Worm (Caenorhabditis elegans) whole organism, mixed stage, embryonic: ENCODE data around the gene T10H10.2.

Experiments used
- M03D4.4 ChIP-seq: sonication (generic microtip); optimal IDR thresholded peaks from 2 replicates; lab custom pipeline; 2017; ENCODE audit warnings: mild to moderate bottlenecking, missing genetic modification characterization, missing compliant biosample characterization
- bed-3 ChIP-seq: fragments of 200-800 bp; sonication (Bioruptor generic); optimal IDR thresholded peaks from 3 replicates; lab custom pipeline; 2018; ENCODE audit warnings: mild to moderate bottlenecking, missing genetic modification characterization, moderate library complexity, missing compliant biosample characterization
- blmp-1 ChIP-seq: fragments of 150-350 bp; optimal IDR thresholded peaks from 2 replicates; lab custom pipeline; 2014; ENCODE audit warnings: missing biosample characterization, missing genetic modification characterization
- ceh-39 ChIP-seq: fragments of 150-350 bp; optimal IDR thresholded peaks from 2 replicates; lab custom pipeline; 2014; ENCODE audit warnings: missing biosample characterization, missing genetic modification characterization
- ceh-43 ChIP-seq: fragments of 200-800 bp; sonication (Bioruptor generic); optimal IDR thresholded peaks from 2 replicates; lab custom pipeline; 2018; ENCODE audit warnings: mild to moderate bottlenecking, missing genetic modification characterization, moderate library complexity, missing compliant biosample characterization
- ces-1 ChIP-seq: fragments of 150-350 bp; optimal IDR thresholded peaks from 2 replicates; lab custom pipeline; 2014; ENCODE audit warnings: missing biosample characterization, missing genetic modification reagents, missing genetic modification characterization
- cnd-1 ChIP-seq: fragments of 200-800 bp; sonication (Bioruptor generic); optimal IDR thresholded peaks from 2 replicates; lab custom pipeline; 2018; ENCODE audit warnings: mild to moderate bottlenecking, missing genetic modification characterization, missing compliant biosample characterization
- drap-1 ChIP-seq: fragments of 200-800 bp; sonication (Bioruptor generic); optimal IDR thresholded peaks from 3 replicates; lab custom pipeline; 2018; ENCODE audit warnings: mild to moderate bottlenecking, missing genetic modification characterization, missing compliant biosample characterization
- elt-1 ChIP-seq: sonication (generic microtip); optimal IDR thresholded peaks from 2 replicates; lab custom pipeline; 2017; ENCODE audit warnings: missing genetic modification characterization, mild to moderate bottlenecking, missing compliant biosample characterization, antibody characterized with exemption, moderate library complexity, borderline replicate concordance; ENCODE audit not compliant: insufficient read depth
- elt-3 ChIP-seq: fragments of 150-350 bp; optimal IDR thresholded peaks from 2 replicates; lab custom pipeline; 2014; ENCODE audit warnings: missing biosample characterization, missing genetic modification characterization
- flh-1 ChIP-seq: fragments of 200-800 bp; sonication (Bioruptor generic); optimal IDR thresholded peaks from 2 replicates; lab custom pipeline; 2018; ENCODE audit warnings: mild to moderate bottlenecking, missing genetic modification characterization, moderate library complexity, missing compliant biosample characterization
- ham-2 ChIP-seq: fragments of 200-800 bp; sonication (Bioruptor generic); optimal IDR thresholded peaks from 2 replicates; lab custom pipeline; 2018; ENCODE audit warnings: mild to moderate bottlenecking, missing genetic modification characterization, missing compliant biosample characterization
- hlh-1 ChIP-seq: fragments of 150-350 bp; optimal IDR thresholded peaks from 2 replicates; lab custom pipeline; 2014; ENCODE audit warnings: missing biosample characterization, missing genetic modification reagents, missing genetic modification characterization
- lin-13 ChIP-seq: fragments of 150-350 bp; optimal IDR thresholded peaks from 2 replicates; lab custom pipeline; 2014; ENCODE audit warnings: missing biosample characterization, missing genetic modification characterization
- lin-32 ChIP-seq: fragments of 200-800 bp; sonication (Bioruptor generic); optimal IDR thresholded peaks from 2 replicates; lab custom pipeline; 2018; ENCODE audit warnings: mild to moderate bottlenecking, missing genetic modification characterization, missing compliant biosample characterization
- lsy-2 ChIP-seq: fragments of 150-350 bp; optimal IDR thresholded peaks from 2 replicates; lab custom pipeline; 2014; ENCODE audit warnings: missing biosample characterization, missing genetic modification characterization
- mab-5 ChIP-seq: fragments of 150-350 bp; optimal IDR thresholded peaks from 2 replicates; lab custom pipeline; 2014; ENCODE audit warnings: missing biosample characterization, missing genetic modification characterization
- nhr-12 ChIP-seq: fragments of 150-350 bp; optimal IDR thresholded peaks from 2 replicates; lab custom pipeline; 2014; ENCODE audit warnings: missing biosample characterization, missing genetic modification characterization
- nhr-28 ChIP-seq: fragments of 150-350 bp; optimal IDR thresholded peaks from 2 replicates; lab custom pipeline; 2014; ENCODE audit warnings: missing biosample characterization, missing genetic modification characterization
- nhr-76 ChIP-seq: sonication (generic microtip); optimal IDR thresholded peaks from 2 replicates; lab custom pipeline; 2017; ENCODE audit warnings: missing biosample characterization, missing genetic modification characterization
- sem-2 ChIP-seq: fragments of 200-800 bp; sonication (Bioruptor generic); optimal IDR thresholded peaks from 2 replicates; lab custom pipeline; 2018; ENCODE audit warnings: mild to moderate bottlenecking, missing genetic modification characterization, missing compliant biosample characterization
- sptf-1 ChIP-seq: sonication (generic microtip); optimal IDR thresholded peaks from 2 replicates; lab custom pipeline; 2017; ENCODE audit warnings: mild to moderate bottlenecking, missing genetic modification characterization, moderate library complexity, missing compliant biosample characterization
- tbx-8 ChIP-seq: fragments of 200-800 bp; sonication (Bioruptor generic); optimal IDR thresholded peaks from 2 replicates; lab custom pipeline; 2018; ENCODE audit warnings: mild to moderate bottlenecking, missing genetic modification characterization, moderate library complexity, missing compliant biosample characterization
- unc-39 ChIP-seq: fragments of 150-350 bp; optimal IDR thresholded peaks from 2 replicates; lab custom pipeline; 2014; ENCODE audit warnings: missing biosample characterization, missing genetic modification characterization
- zip-8 ChIP-seq: fragments of 150-350 bp; optimal IDR thresholded peaks from 2 replicates; lab custom pipeline; 2014; ENCODE audit warnings: missing biosample characterization, missing genetic modification characterization

T10H10.2 gene

ce11 chrX:2341989-2342388 is 47.4 kb downstream of the T10H10.2 start, which contains the start of gene nlp-22:
Gene nlp-22 (minus strand): TSS chrX:2342089.
- TF ChIP-seq lsy-2 (tag; lab: Kevin White, UChicago) (no peak), elt-3 (tag; lab: Kevin White, UChicago) (no peak), sptf-1 (tag; lab: Kevin White, UChicago) (no peak), nhr-76 (no peak), ham-2 (no peak), ces-1 (GFP tag; lab: Kevin White, UChicago) (no peak), ceh-39 (no peak), M03D4.4 (tag; lab: Kevin White, UChicago) (no peak), elt-1 (no peak), blmp-1 (tag; lab: Kevin White, UChicago) (no peak), drap-1 (GFP tag; lab: Kevin White, UChicago) (no peak), sem-2 (no peak), zip-8 (tag; lab: Kevin White, UChicago) (no peak), cnd-1 (tag; lab: Kevin White, UChicago) (no peak), flh-1 (GFP tag; lab: Kevin White, UChicago) (no peak)

- TF ChIP-seq sptf-1 (tag; lab: Kevin White, UChicago) (no peak), lin-13 (tag; lab: Kevin White, UChicago) (no peak), ces-1 (GFP tag; lab: Kevin White, UChicago) (no peak), lin-32 (GFP tag; lab: Kevin White, UChicago) (no peak)
Observed at ce11 chrX:2342859-2343258, 48.3 kb downstream of the T10H10.2 start, which contains the start of gene nlp-23. Gene nlp-23 (minus strand): TSS chrX:2342959.

ce11 chrX:2344104-2344503 is 49.6 kb downstream of the T10H10.2 start:
- TF ChIP-seq nhr-28 (tag; lab: Kevin White, UChicago) (no peak), ces-1 (GFP tag; lab: Kevin White, UChicago) (no peak), ceh-43 (no peak), nhr-12 (tag; lab: Kevin White, UChicago) (no peak), sptf-1 (tag; lab: Kevin White, UChicago) (no peak), lin-32 (GFP tag; lab: Kevin White, UChicago) (no peak), tbx-8 (GFP tag; lab: Kevin White, UChicago) (no peak)

ce11 chrX:2344666-2345065 is 50.1 kb downstream of the T10H10.2 start, which contains the start of gene nlp-2:
Gene nlp-2 (minus strand): TSS chrX:2344766.
- no peak for TF ChIP-seq bed-3
- TF ChIP-seq hlh-1 (tag; lab: Kevin White, UChicago), result no peak
- no peak for TF ChIP-seq mab-5
- no peak for TF ChIP-seq tbx-8 (GFP tag; lab: Kevin White, UChicago)
- no peak for TF ChIP-seq flh-1 (GFP tag; lab: Kevin White, UChicago)
- no peak for TF ChIP-seq unc-39 (tag; lab: Kevin White, UChicago)
- no peak for TF ChIP-seq nhr-76
- TF ChIP-seq lin-32 (GFP tag; lab: Kevin White, UChicago), result no peak
